Worm (Caenorhabditis elegans): ENCODE measurements around the gene ntl-4.

ntl-4 gene

ce11 chrIV:7923982-7924480 is 13.7 kb downstream of the ntl-4 start, which contains the start of the genes xpo-3 and C49H3.3 (continued):
- no peak for TF ChIP-seq daf-16 (GFP tag; optimal IDR thresholded peaks at IDR 0.05)
- TF ChIP-seq daf-16 (tag; optimal IDR thresholded peaks at IDR 0.05), result peak; percentile 42
- no peak for TF ChIP-seq zag-1 (tag; optimal IDR thresholded peaks at IDR 0.05)
- peak; percentile 51 for TF ChIP-seq aha-1 (tag)

- TF ChIP-seq aha-1 (tag) (peak; percentile 80), daf-16 (GFP tag; optimal IDR thresholded peaks at IDR 0.05) (peak in 1 of 2 experiments; percentile 16), daf-16 (tag; optimal IDR thresholded peaks at IDR 0.05) (no peak), spr-3 (GFP tag; optimal IDR thresholded peaks at IDR 0.05) (no peak), set-16 (GFP tag; IDR thresholded peaks at IDR 0.05) (peak; percentile 50), snpc-1.2 (GFP tag; IDR thresholded peaks at IDR 0.05) (peak; percentile 55; the same call in 1 of the 2 replicates), lsy-2 (tag; optimal IDR thresholded peaks at IDR 0.05) (peak in 1 of 2 experiments; percentile 20), php-3 (GFP tag; IDR thresholded peaks at IDR 0.05) (no peak), dpl-1 (GFP tag; optimal IDR thresholded peaks at IDR 0.05) (no peak), dmd-9 (GFP tag; IDR thresholded peaks at IDR 0.05) (no peak), dmd-8 (GFP tag; IDR thresholded peaks at IDR 0.05) (no peak), zfp-3 (GFP tag; conservative IDR thresholded peaks at IDR 0.05) (peak; percentile 57; the same call in 1 of the 2 replicates), ama-1 (optimal IDR thresholded peaks at IDR 0.05) (peak; percentile 75), mes-2 (tag; optimal IDR thresholded peaks at IDR 0.05; ENCODE audit: poor library complexity, severe bottlenecking) (peak; percentile 8), arid-1 (GFP tag; conservative IDR thresholded peaks at IDR 0.05) (peak; percentile 32; the same call in 1 of the 2 replicates)
Observed at ce11 chrIV:7924975-7925828, 14.8 kb downstream of the ntl-4 start.

- TF ChIP-seq pha-4 (GFP tag; IDR thresholded peaks at IDR 0.05), result 0 out of 2 replicates have a peak, but pooled peaks have one; percentile 20
- TF ChIP-seq pha-4 (tag; optimal IDR thresholded peaks at IDR 0.05), result no peak
- TF ChIP-seq ceh-28 (tag; optimal IDR thresholded peaks at IDR 0.05), result no peak
- TF ChIP-seq nhr-28 (tag; optimal IDR thresholded peaks at IDR 0.05), result no peak
- no peak for TF ChIP-seq ztf-11 (tag; optimal IDR thresholded peaks at IDR 0.05)
- TF ChIP-seq dpl-1 (GFP tag; optimal IDR thresholded peaks at IDR 0.05), result peak; percentile 6
- TF ChIP-seq lim-7 (GFP tag; IDR thresholded peaks at IDR 0.05), result no peak
- no peak for TF ChIP-seq ama-1 (optimal IDR thresholded peaks at IDR 0.05)
- TF ChIP-seq nhr-6 (tag; optimal IDR thresholded peaks at IDR 0.05), result no peak
- TF ChIP-seq hmg-1.1 (GFP tag; IDR thresholded peaks at IDR 0.05), result 0 out of 2 replicates have a peak, but pooled peaks have one; percentile 25
- TF ChIP-seq rbr-2 (tag; optimal IDR thresholded peaks at IDR 0.05), result peak; percentile 18
- TF ChIP-seq set-16 (GFP tag; IDR thresholded peaks at IDR 0.05), result peak; percentile 87; the same call in 1 of the 2 replicates
- TF ChIP-seq unc-62 (GFP tag; optimal IDR thresholded peaks at IDR 0.05 in 1 of 2), result peak in 1 of 2 experiments; percentile 36
- TF ChIP-seq unc-62 (tag; optimal IDR thresholded peaks at IDR 0.05), result no peak
- TF ChIP-seq php-3 (GFP tag; IDR thresholded peaks at IDR 0.05), result no peak
Observed at ce11 chrIV:7926102-7926840, 15.9 kb downstream of the ntl-4 start, which contains the start of gene rps-2. Gene rps-2 (minus strand): TSS chrIV:7926391.

ce11 chrIV:7927218-7927617 is 16.8 kb downstream of the ntl-4 start, which contains the start of gene C49H3.12:
Gene C49H3.12 (minus strand): TSS chrIV:7927318.
- TF ChIP-seq unc-62 (GFP tag; optimal IDR thresholded peaks at IDR 0.05 in 1 of 2) (no peak), unc-62 (tag; optimal IDR thresholded peaks at IDR 0.05) (no peak), aha-1 (tag) (peak; percentile 20)

- no peak for TF ChIP-seq ztf-7 (tag; optimal IDR thresholded peaks at IDR 0.05)
- no peak for TF ChIP-seq daf-12 (tag; optimal IDR thresholded peaks at IDR 0.05)
- TF ChIP-seq hlh-11 (tag; optimal IDR thresholded peaks at IDR 0.05), result no peak
- TF ChIP-seq ceh-82 (tag; optimal IDR thresholded peaks at IDR 0.05), result no peak
- TF ChIP-seq tag-97 (GFP tag; IDR thresholded peaks at IDR 0.05), result no peak
- no peak for TF ChIP-seq dpl-1 (GFP tag; optimal IDR thresholded peaks at IDR 0.05)
- no peak for TF ChIP-seq mes-2 (tag; optimal IDR thresholded peaks at IDR 0.05; ENCODE audit: poor library complexity, severe bottlenecking)
- no peak for TF ChIP-seq daf-19 (GFP tag; conservative IDR thresholded peaks at IDR 0.05)
- TF ChIP-seq attf-4 (tag; optimal IDR thresholded peaks at IDR 0.05), result no peak
Observed at ce11 chrIV:7927852-7928251, 17.5 kb downstream of the ntl-4 start, which contains the start of gene gcy-8. Gene gcy-8 (plus strand): TSS chrIV:7928152.

Measured in whole organism, L4 larva.